Worm (Caenorhabditis elegans): ENCODE results near the gene dpy-11.

- TF ChIP-seq F13H6.1 (tag; optimal IDR thresholded peaks at IDR 0.05), result no peak
- TF ChIP-seq unc-62 (GFP tag; optimal IDR thresholded peaks at IDR 0.05), result no peak
- no peak for TF ChIP-seq nhr-6 (tag; optimal IDR thresholded peaks at IDR 0.05)
- TF ChIP-seq ztf-11 (tag; optimal IDR thresholded peaks at IDR 0.05), result no peak
- no peak for TF ChIP-seq sma-9 (GFP tag; optimal IDR thresholded peaks at IDR 0.05)
- no peak for TF ChIP-seq sma-9 (tag; optimal IDR thresholded peaks at IDR 0.05)
- TF ChIP-seq elt-1 (tag; optimal IDR thresholded peaks at IDR 0.05), result no peak
- no peak for TF ChIP-seq nhr-11 (tag; optimal IDR thresholded peaks at IDR 0.05)
Observed at ce11 chrV:6498903-6499302, 16.1 kb downstream of the dpy-11 start, which contains the start of gene W01A11.1.

All from whole organism, L2 larva.